Fruit fly (Drosophila melanogaster) whole organism, prepupa: Measurements from ENCODE around the gene CG15923.

Experiments used
- Blimp-1 ChIP-seq: fragments of 200-800 bp; sonication (Bioruptor generic); optimal IDR thresholded peaks from 3 replicates; lab custom pipeline; 2017; ENCODE audit warnings: missing biosample characterization, missing genetic modification characterization, mild to moderate bottlenecking, moderate library complexity, missing genetic modification reagents
- CG10631 ChIP-seq: fragments of 200-800 bp; sonication (Bioruptor generic); optimal IDR thresholded peaks from 2 replicates; lab custom pipeline; 2016; ENCODE audit warnings: missing biosample characterization, missing genetic modification characterization
- CG11762 ChIP-seq: fragments of 200-800 bp; sonication (Bioruptor generic); optimal IDR thresholded peaks from 3 replicates; lab custom pipeline; 2016; ENCODE audit warnings: missing biosample characterization, missing genetic modification characterization; ENCODE audit not compliant: insufficient read depth
- CG15336 ChIP-seq: fragments of 200-800 bp; sonication (Bioruptor generic); IDR thresholded peaks from 2 replicates; pipeline ENCODE4 v1.3.6; 2022; ENCODE audit warnings: missing biosample characterization, missing genetic modification characterization
- CG1621 ChIP-seq: fragments of 200-800 bp; sonication (Bioruptor generic); optimal IDR thresholded peaks from 3 replicates; lab custom pipeline; 2018; ENCODE audit warnings: missing biosample characterization, mild to moderate bottlenecking, missing genetic modification characterization
- CG16779 ChIP-seq: fragments of 200-800 bp; sonication (Bioruptor generic); optimal IDR thresholded peaks from 3 replicates; lab custom pipeline; 2017; ENCODE audit warnings: missing biosample characterization, mild to moderate bottlenecking, missing genetic modification characterization
- CG3032 ChIP-seq: fragments of 200-800 bp; optimal IDR thresholded peaks from 2 replicates; lab custom pipeline; 2019; ENCODE audit warnings: missing biosample characterization, mild to moderate bottlenecking, missing genetic modification characterization, moderate library complexity
- CG31627 ChIP-seq: fragments of 200-800 bp; sonication (Bioruptor generic); optimal IDR thresholded peaks from 3 replicates; lab custom pipeline; 2016; ENCODE audit warnings: missing biosample characterization, missing genetic modification characterization
- CG4318 ChIP-seq: fragments of 200-800 bp; sonication (Bioruptor generic); optimal IDR thresholded peaks from 3 replicates; lab custom pipeline; 2017; ENCODE audit warnings: missing biosample characterization, mild to moderate bottlenecking, missing genetic modification characterization
- CG6163 ChIP-seq: fragments of 200-800 bp; sonication (Bioruptor generic); IDR thresholded peaks from 3 replicates; pipeline ENCODE4 v1.3.6; 2022; ENCODE audit warnings: missing biosample characterization, missing genetic modification characterization
- CG6276 ChIP-seq: fragments of 200-800 bp; sonication (Bioruptor generic); optimal IDR thresholded peaks from 2 replicates; lab custom pipeline; 2017; ENCODE audit warnings: missing biosample characterization, mild to moderate bottlenecking, missing genetic modification characterization
- CG6808 ChIP-seq: fragments of 200-800 bp; sonication (Bioruptor generic); optimal IDR thresholded peaks from 3 replicates; lab custom pipeline; 2017; ENCODE audit warnings: missing biosample characterization, missing genetic modification characterization, mild to moderate bottlenecking, moderate library complexity, missing genetic modification reagents
- CG6854 ChIP-seq: fragments of 200-800 bp; sonication (Bioruptor generic); optimal IDR thresholded peaks from 2 replicates; lab custom pipeline; 2017; ENCODE audit warnings: missing biosample characterization, mild to moderate bottlenecking, missing genetic modification characterization
- CG7368 ChIP-seq: fragments of 200-800 bp; sonication (Bioruptor generic); optimal IDR thresholded peaks from 3 replicates; lab custom pipeline; 2016; ENCODE audit warnings: missing biosample characterization, missing genetic modification characterization
- CG8119 ChIP-seq: fragments of 200-800 bp; sonication (Bioruptor generic); IDR thresholded peaks from 3 replicates; pipeline ENCODE4 v1.3.6; 2022; ENCODE audit warnings: missing biosample characterization, missing genetic modification characterization
- CG8319 ChIP-seq: fragments of 200-800 bp; sonication (Bioruptor generic); optimal IDR thresholded peaks from 3 replicates; lab custom pipeline; 2016; ENCODE audit warnings: missing biosample characterization, missing genetic modification characterization
- CG8632 ChIP-seq: fragments of 200-800 bp; sonication (Bioruptor generic); optimal IDR thresholded peaks from 3 replicates; lab custom pipeline; 2016; ENCODE audit warnings: missing biosample characterization, missing genetic modification characterization
- CG9139 ChIP-seq: fragments of 200-800 bp; sonication (Bioruptor generic); optimal IDR thresholded peaks from 3 replicates; lab custom pipeline; 2017; ENCODE audit warnings: missing biosample characterization, mild to moderate bottlenecking, missing genetic modification characterization
- Eip75B ChIP-seq: fragments of 200-800 bp; sonication (Bioruptor generic); optimal IDR thresholded peaks from 3 replicates; lab custom pipeline; 2016; ENCODE audit warnings: missing biosample characterization, missing genetic modification characterization
- Eip78C ChIP-seq: fragments of 200-800 bp; sonication (Bioruptor generic); peaks from one replicate; lab custom pipeline; 2016; ENCODE audit warnings: missing biosample characterization, missing genetic modification characterization
- Ets21C ChIP-seq: fragments of 200-800 bp; sonication (Bioruptor generic); optimal IDR thresholded peaks from 3 replicates; lab custom pipeline; 2016; ENCODE audit warnings: missing biosample characterization, missing genetic modification characterization
- Ets96B ChIP-seq: fragments of 200-800 bp; optimal IDR thresholded peaks from 2 replicates; lab custom pipeline; 2019; ENCODE audit warnings: missing biosample characterization, mild to moderate bottlenecking, missing genetic modification characterization, moderate library complexity
- Hr38 ChIP-seq: sonication (Bioruptor generic); optimal IDR thresholded peaks from 2 replicates; lab custom pipeline; 2016; ENCODE audit warnings: missing biosample characterization, missing genetic modification characterization
- Hr39 ChIP-seq: fragments of 200-800 bp; sonication (Bioruptor generic); optimal IDR thresholded peaks from 2 replicates; lab custom pipeline; 2016; ENCODE audit warnings: missing biosample characterization, missing genetic modification characterization
- Hr4 ChIP-seq: fragments of 200-800 bp; sonication (Bioruptor generic); optimal IDR thresholded peaks from 3 replicates; lab custom pipeline; 2016; ENCODE audit warnings: missing biosample characterization, missing genetic modification characterization
- Lpt ChIP-seq: fragments of 200-800 bp; sonication (Bioruptor generic); optimal IDR thresholded peaks from 3 replicates; lab custom pipeline; 2016; ENCODE audit warnings: missing biosample characterization, missing genetic modification characterization
- Met ChIP-seq: fragments of 200-800 bp; sonication (Bioruptor generic); optimal IDR thresholded peaks from 3 replicates; lab custom pipeline; 2016; ENCODE audit warnings: missing biosample characterization, missing genetic modification characterization
- OdsH ChIP-seq: fragments of 200-800 bp; sonication (Bioruptor generic); optimal IDR thresholded peaks from 3 replicates; lab custom pipeline; 2016; ENCODE audit warnings: missing biosample characterization, missing genetic modification characterization
- Smox ChIP-seq: fragments of 200-800 bp; sonication (Bioruptor generic); optimal IDR thresholded peaks from 3 replicates; lab custom pipeline; 2016; ENCODE audit warnings: missing biosample characterization, missing genetic modification characterization
- Sox102F ChIP-seq: fragments of 200-800 bp; sonication (Bioruptor generic); optimal IDR thresholded peaks from 2 replicates; lab custom pipeline; 2016; ENCODE audit warnings: missing biosample characterization, mild to moderate bottlenecking, missing genetic modification characterization
- Sox14 ChIP-seq: fragments of 200-800 bp; sonication (Bioruptor generic); optimal IDR thresholded peaks from 3 replicates; lab custom pipeline; 2016; ENCODE audit warnings: missing biosample characterization, missing genetic modification characterization
- Sox15 ChIP-seq: fragments of 200-800 bp; sonication (Bioruptor generic); optimal IDR thresholded peaks from 3 replicates; lab custom pipeline; 2016; ENCODE audit warnings: missing biosample characterization, missing genetic modification characterization
- achi ChIP-seq: fragments of 200-800 bp; sonication (Bioruptor generic); optimal IDR thresholded peaks from 3 replicates; lab custom pipeline; 2016; ENCODE audit warnings: missing biosample characterization, missing genetic modification characterization
- dac ChIP-seq: fragments of 200-800 bp; sonication (Bioruptor generic); optimal IDR thresholded peaks from 2 replicates; lab custom pipeline; 2017; ENCODE audit warnings: missing biosample characterization, mild to moderate bottlenecking, missing genetic modification characterization
- dsx ChIP-seq: fragments of 200-800 bp; optimal IDR thresholded peaks from 3 replicates; lab custom pipeline; 2019; ENCODE audit warnings: missing biosample characterization, mild to moderate bottlenecking, missing genetic modification characterization, moderate library complexity; ENCODE audit not compliant: poor library complexity, severe bottlenecking
- eg ChIP-seq: fragments of 200-800 bp; sonication (Bioruptor generic); IDR thresholded peaks from 3 replicates; pipeline ENCODE4 v1.3.6; 2022; ENCODE audit warnings: missing biosample characterization, missing genetic modification characterization
- esn ChIP-seq: fragments of 200-800 bp; sonication (Bioruptor generic); optimal IDR thresholded peaks from 2 replicates; lab custom pipeline; 2016; ENCODE audit warnings: missing biosample characterization, mild to moderate bottlenecking, missing genetic modification characterization, moderate library complexity
- fd59A ChIP-seq: fragments of 200-800 bp; sonication (Bioruptor generic); optimal IDR thresholded peaks from 2 replicates; lab custom pipeline; 2017; ENCODE audit warnings: missing biosample characterization, mild to moderate bottlenecking, missing genetic modification characterization, missing genetic modification reagents
- fd85E ChIP-seq: fragments of 200-800 bp; sonication (Bioruptor generic); optimal IDR thresholded peaks from 3 replicates; lab custom pipeline; 2016; ENCODE audit warnings: missing biosample characterization, missing genetic modification characterization
- fkh ChIP-seq: fragments of 200-800 bp; sonication (Bioruptor generic); optimal IDR thresholded peaks from 3 replicates; lab custom pipeline; 2017; ENCODE audit warnings: missing biosample characterization, mild to moderate bottlenecking, missing genetic modification characterization, moderate library complexity
- net ChIP-seq: fragments of 200-800 bp; sonication (Bioruptor generic); optimal IDR thresholded peaks from 3 replicates; lab custom pipeline; 2016; ENCODE audit warnings: missing biosample characterization, missing genetic modification characterization
- pdm3 ChIP-seq: fragments of 200-800 bp; sonication (Bioruptor generic); optimal IDR thresholded peaks from 3 replicates; lab custom pipeline; 2016; ENCODE audit warnings: missing biosample characterization, missing genetic modification characterization
- salr ChIP-seq, 2 experiments: fragments of 200-800 bp; sonication (Bioruptor generic); optimal IDR thresholded peaks; 3 replicates each; lab custom pipeline; 2016 to 2018; ENCODE audit warnings: missing biosample characterization in 2 of 2, missing genetic modification characterization in 2 of 2, mild to moderate bottlenecking in 1 of 2
- spab ChIP-seq: fragments of 200-800 bp; sonication (Bioruptor generic); optimal IDR thresholded peaks from 2 replicates; lab custom pipeline; 2017; ENCODE audit warnings: missing biosample characterization, mild to moderate bottlenecking, missing genetic modification characterization, missing genetic modification reagents
- svp ChIP-seq: fragments of 200-800 bp; sonication (Bioruptor generic); peaks from one replicate; lab custom pipeline; 2016; ENCODE audit warnings: missing biosample characterization, missing genetic modification characterization
- topi ChIP-seq: fragments of 200-800 bp; sonication (Bioruptor generic); optimal IDR thresholded peaks from 3 replicates; lab custom pipeline; 2016; ENCODE audit warnings: missing biosample characterization, missing genetic modification characterization

Gene CG15923

DNA sequence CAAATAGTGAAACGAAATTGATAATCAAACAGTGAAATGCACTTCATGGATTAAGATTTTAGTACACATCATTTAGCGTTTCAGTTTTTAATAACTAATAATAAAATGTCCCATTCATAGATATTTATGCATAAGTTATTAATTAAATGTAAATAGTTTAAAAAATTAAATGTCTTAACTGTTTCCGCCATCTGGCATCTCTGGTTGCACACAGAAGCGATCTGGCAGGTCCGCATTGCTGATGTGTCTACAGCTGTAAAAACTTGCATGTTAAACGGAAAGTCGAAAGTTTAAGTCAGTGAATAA, 28.3 kb downstream of the CG15923 start, which contains the start of gene Srp72 (continued):
- TF ChIP-seq CG6276 (GFP tag; lab: Kevin White, UChicago) (no peak), Sox102F (GFP tag; lab: Kevin White, UChicago) (peak; percentile 20), spab (GFP tag; lab: Kevin White, UChicago) (no peak), Eip75B (GFP tag; lab: Kevin White, UChicago) (peak; percentile 40), CG1621 (tag; lab: Kevin White, UChicago) (no peak), svp (GFP tag; lab: Kevin White, UChicago) (peak; percentile 81), CG8119 (GFP tag; lab: Robert Waterston, UW) (peak; percentile 58; the same call in 1 of the 3 replicates), Lpt (peak; percentile 35), Ets96B (tag; lab: Kevin White, UChicago) (no peak), net (no peak), CG6808 (GFP tag; lab: Kevin White, UChicago) (peak; percentile 41), pdm3 (peak; percentile 55), Ets21C (GFP tag; lab: Kevin White, UChicago) (peak; percentile 0), CG8319 (GFP tag; lab: Kevin White, UChicago) (peak; percentile 54), Eip78C (peak; percentile 77), CG11762 (GFP tag; lab: Kevin White, UChicago) (no peak), salr (GFP tag; optimal IDR thresholded peaks at IDR 0.05; lab: Kevin White, UChicago) (no peak), CG4318 (GFP tag; lab: Kevin White, UChicago) (no peak), CG7368 (GFP tag; lab: Kevin White, UChicago) (peak; percentile 35), fkh (peak; percentile 13), CG16779 (tag; lab: Kevin White, UChicago) (no peak)

DNA sequence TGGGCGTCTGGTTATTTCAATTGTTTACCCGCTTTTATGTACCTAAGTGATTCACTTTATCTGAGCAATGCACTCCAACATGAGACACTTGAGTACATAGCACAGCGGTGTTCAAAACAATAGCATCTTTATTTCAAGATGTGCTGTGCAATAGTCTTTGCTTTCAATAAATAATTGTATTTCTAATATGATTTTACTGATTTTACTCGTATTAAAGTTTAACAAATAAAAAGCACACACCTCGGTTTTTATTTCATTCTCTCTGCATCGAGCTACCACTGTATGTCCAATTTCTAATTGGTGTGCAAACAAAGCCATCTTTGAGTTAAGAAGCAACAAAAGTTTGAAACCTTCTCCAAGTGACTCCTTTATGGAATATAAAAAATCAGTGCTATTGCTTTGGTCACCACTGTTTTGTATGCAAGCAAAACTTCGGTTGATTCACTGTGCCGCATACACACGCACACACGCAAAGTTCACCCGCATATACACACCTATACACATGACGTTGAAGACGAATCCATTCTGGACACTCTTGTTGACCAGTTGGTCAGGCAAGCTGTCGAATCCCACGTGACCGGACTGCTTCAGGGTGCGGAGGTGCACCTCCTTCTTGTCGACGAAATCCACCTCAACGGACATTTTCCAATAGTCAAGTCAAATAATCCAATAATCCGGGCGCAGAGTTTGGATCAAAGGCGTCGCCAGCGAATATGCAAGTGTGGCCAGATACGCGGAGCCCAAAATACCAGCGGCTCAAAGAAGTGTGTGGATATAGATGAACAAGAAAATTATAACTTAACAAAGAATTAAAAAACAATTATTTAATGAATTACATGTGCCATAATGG, 28.8 kb downstream of the CG15923 start, which contains the start of gene Septin2:
TSS of gene Septin2 (minus strand) at position 727 of the 850 bp plus-strand sequence.
- TF ChIP-seq CG3032 (tag; lab: Kevin White, UChicago) (peak; percentile 85), Met (GFP tag; lab: Kevin White, UChicago) (peak; percentile 96), CG10631 (GFP tag; lab: Kevin White, UChicago) (peak; percentile 90), Ets21C (GFP tag; lab: Kevin White, UChicago) (peak; percentile 87), Sox14 (GFP tag; lab: Kevin White, UChicago) (peak; percentile 93), CG8632 (GFP tag; lab: Kevin White, UChicago) (peak; percentile 94), topi (GFP tag; lab: Kevin White, UChicago) (peak; percentile 96), Eip78C (peak; percentile 99), Eip75B (GFP tag; lab: Kevin White, UChicago) (peak; percentile 93), CG11762 (GFP tag; lab: Kevin White, UChicago) (peak; percentile 95), CG8119 (GFP tag; lab: Robert Waterston, UW) (peak; percentile 94), spab (GFP tag; lab: Kevin White, UChicago) (peak; percentile 90), Sox15 (GFP tag; lab: Kevin White, UChicago) (peak; percentile 88), CG31627 (peak; percentile 94), Hr39 (GFP tag; lab: Kevin White, UChicago) (peak; percentile 93), dac (GFP tag; lab: Kevin White, UChicago) (peak; percentile 82), fd85E (GFP tag; lab: Kevin White, UChicago) (peak; percentile 80), CG6854 (peak; percentile 91), OdsH (GFP tag; lab: Kevin White, UChicago) (peak; percentile 94), CG4318 (GFP tag; lab: Kevin White, UChicago) (no peak), eg (GFP tag; lab: Robert Waterston, UW) (peak; percentile 82), achi (peak; percentile 92), esn (GFP tag; lab: Kevin White, UChicago) (peak; percentile 96), CG7368 (GFP tag; lab: Kevin White, UChicago) (peak; percentile 91), Smox (GFP tag; lab: Kevin White, UChicago) (peak; percentile 94), Blimp-1 (GFP tag; lab: Kevin White, UChicago) (peak; percentile 85), Hr38 (no peak), CG8319 (GFP tag; lab: Kevin White, UChicago) (peak; percentile 92), net (peak; percentile 94), fd59A (peak; percentile 92), dsx (GFP tag; lab: Kevin White, UChicago) (peak; percentile 85), pdm3 (peak; percentile 93), CG9139 (GFP tag; lab: Kevin White, UChicago) (peak; percentile 80), CG15336 (GFP tag; lab: Robert Waterston, UW) (peak; percentile 94), CG6163 (GFP tag; lab: Robert Waterston, UW) (peak; percentile 78), CG16779 (tag; lab: Kevin White, UChicago) (peak; percentile 81), Hr4 (GFP tag; lab: Kevin White, UChicago) (peak; percentile 96), CG1621 (tag; lab: Kevin White, UChicago) (peak; percentile 77)
